Worm (Caenorhabditis elegans) whole organism, young adult: ENCODE data around the gene vhl-1.

Source experiments
- atf-7 ChIP-seq: sonication (generic microtip); optimal IDR thresholded peaks from 2 replicates; lab custom pipeline; 2017; ENCODE audit warnings: mild to moderate bottlenecking, missing genetic modification characterization, missing compliant biosample characterization
- attf-6 ChIP-seq: fragments of 200-800 bp; sonication (Bioruptor generic); IDR thresholded peaks from 2 replicates; pipeline ENCODE4 v1.3.6; 2022; ENCODE audit warnings: missing genetic modification reagents, missing genetic modification characterization, missing compliant biosample characterization
- ceh-27 ChIP-seq: fragments of 200-800 bp; sonication (Bioruptor generic); optimal IDR thresholded peaks from 2 replicates; lab custom pipeline; 2018; ENCODE audit warnings: mild to moderate bottlenecking, missing genetic modification characterization, moderate library complexity, missing compliant biosample characterization
- gei-17 ChIP-seq: fragments of 200-800 bp; sonication (Bioruptor generic); optimal IDR thresholded peaks from 2 replicates; lab custom pipeline; 2018; ENCODE audit warnings: mild to moderate bottlenecking, missing genetic modification characterization, missing compliant biosample characterization
- lin-26 ChIP-seq: fragments of 200-800 bp; sonication (Bioruptor generic); IDR thresholded peaks from 2 replicates; pipeline ENCODE4 v1.3.6; 2022; ENCODE audit warnings: missing genetic modification reagents, missing genetic modification characterization, missing compliant biosample characterization
- nhr-90 ChIP-seq: sonication (generic microtip); optimal IDR thresholded peaks from 2 replicates; lab custom pipeline; 2016; ENCODE audit warnings: missing genotype, mild to moderate bottlenecking, missing genetic modification characterization, missing compliant biosample characterization

DNA sequence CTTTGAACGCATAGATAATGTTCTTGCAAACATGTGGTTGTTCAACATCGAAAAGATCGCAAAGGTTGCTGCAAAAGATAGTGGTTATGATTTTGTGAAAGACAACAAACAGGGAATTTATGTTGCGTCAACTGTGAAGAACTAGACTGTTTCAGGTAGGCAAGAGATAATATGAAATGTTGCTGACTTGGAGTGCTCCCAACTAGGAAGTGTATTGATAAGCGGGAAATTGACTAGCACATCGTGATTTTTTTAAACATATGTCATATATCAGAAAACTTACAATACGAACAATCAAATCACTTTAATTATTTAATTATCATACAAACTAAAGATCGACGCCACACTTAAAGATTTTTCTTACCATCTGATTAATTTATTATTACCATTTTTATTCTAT is 16.1 kb downstream of the vhl-1 start:
- TF ChIP-seq nhr-90 (tag; lab: Kevin White, UChicago) (no peak), atf-7 (no peak), ceh-27 (GFP tag; lab: Kevin White, UChicago) (no peak), lin-26 (GFP tag; lab: Robert Waterston, UW) (no peak), attf-6 (no peak), gei-17 (GFP tag; lab: Kevin White, UChicago) (no peak)
